Worm (Caenorhabditis elegans): Measurements from ENCODE around the gene swp-1.
A peak's percentile ranks its signal among the peaks of the same experiment; 100 is the strongest.

Gene swp-1

DNA sequence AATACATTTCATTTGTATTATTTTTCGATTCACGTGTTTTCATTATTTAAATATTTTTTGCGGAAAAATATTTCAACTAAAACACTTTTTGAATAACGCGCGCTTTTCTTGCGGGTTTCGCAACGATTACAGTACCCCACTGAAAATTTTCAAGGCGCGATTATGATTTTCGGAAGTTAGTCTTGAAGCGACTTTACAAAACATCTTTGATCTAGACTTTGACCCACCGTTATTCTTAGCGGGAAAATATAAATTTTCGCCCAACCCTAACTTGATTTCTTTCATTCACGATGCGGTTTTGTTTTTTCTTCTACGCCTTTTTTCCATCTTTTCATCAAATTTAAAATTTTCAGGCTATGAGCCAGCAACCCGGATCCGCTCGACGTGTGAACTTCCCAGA, 22.5 kb upstream of the swp-1 start, which contains the start of gene egg-1:
Gene egg-1 (plus strand): TSS at position 354 of the 400 bp plus-strand sequence.
- TF ChIP-seq W03F9.2 (tag; optimal IDR thresholded peaks at IDR 0.05): peak; percentile 39
- no peak for TF ChIP-seq him-1 (tag; optimal IDR thresholded peaks at IDR 0.05)

DNA sequence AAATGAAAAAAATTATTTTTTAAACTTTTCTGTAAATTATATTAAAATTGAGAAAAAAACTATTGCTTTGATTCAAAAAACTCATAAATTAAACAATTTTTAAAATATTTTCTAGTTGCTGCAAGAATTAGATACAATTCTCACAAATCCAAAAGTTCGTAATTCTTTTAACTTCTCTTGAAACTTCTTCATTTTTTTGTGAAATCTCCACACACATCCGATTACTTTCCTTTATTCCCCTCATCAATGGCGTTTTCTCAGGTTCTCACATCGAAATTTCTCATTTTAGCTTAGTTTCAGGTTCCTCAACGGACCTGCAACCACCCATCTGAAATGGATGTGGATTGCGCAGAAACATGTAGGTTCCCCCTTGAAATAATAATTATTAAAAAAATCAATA, 17.2 kb upstream of the swp-1 start, which contains the start of gene wrm-1:
Gene wrm-1 (plus strand): TSS at position 301 of the 400 bp plus-strand sequence.
- TF ChIP-seq dao-5 (tag; optimal IDR thresholded peaks at IDR 0.05) (no peak), him-1 (tag; optimal IDR thresholded peaks at IDR 0.05) (no peak), W03F9.2 (tag; optimal IDR thresholded peaks at IDR 0.05) (no peak)

DNA sequence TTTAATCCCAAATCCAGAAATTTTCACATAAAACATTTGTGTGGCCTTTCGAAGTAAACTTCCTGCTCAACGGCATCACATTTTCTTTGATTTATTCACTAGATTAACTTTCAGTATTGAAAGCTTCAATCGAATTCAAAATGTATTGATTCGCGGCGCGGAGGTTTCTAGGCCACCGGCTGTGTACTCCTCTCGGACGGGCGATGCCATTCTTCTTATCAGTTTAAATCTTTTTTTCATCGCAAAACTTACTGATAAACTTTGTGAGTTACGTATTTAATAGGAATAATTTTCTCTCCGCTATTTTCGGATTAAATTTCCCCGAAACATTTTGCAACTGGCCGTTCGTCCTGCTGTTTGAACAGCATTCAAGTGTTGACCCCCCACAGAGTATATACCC, 16.6 kb upstream of the swp-1 start:
- no peak for TF ChIP-seq him-1 (tag; optimal IDR thresholded peaks at IDR 0.05)
- peak; percentile 76 for TF ChIP-seq W03F9.2 (tag; optimal IDR thresholded peaks at IDR 0.05)

DNA sequence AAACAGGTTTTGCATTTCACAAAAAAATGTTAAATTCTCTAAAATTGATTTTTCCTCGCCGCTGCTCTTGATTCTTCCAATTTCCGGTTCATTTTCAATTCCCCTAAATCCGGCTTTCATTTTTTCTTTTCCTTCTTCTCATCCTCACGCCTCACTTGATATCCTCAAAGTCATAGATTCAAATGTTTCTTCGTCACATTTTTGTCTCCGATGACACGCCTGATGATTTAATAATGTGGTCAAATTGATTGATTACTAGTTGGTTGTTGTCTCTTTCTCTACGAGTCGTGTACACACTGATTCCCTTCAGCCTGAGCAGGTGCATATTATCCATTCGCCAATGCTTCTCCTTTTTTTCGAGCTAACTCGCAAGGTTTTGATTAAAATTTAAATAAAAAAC, 16.2 kb upstream of the swp-1 start:
- no peak for TF ChIP-seq dao-5 (tag; optimal IDR thresholded peaks at IDR 0.05)
- TF ChIP-seq him-1 (tag; optimal IDR thresholded peaks at IDR 0.05): no peak
- no peak for TF ChIP-seq W03F9.2 (tag; optimal IDR thresholded peaks at IDR 0.05)

DNA sequence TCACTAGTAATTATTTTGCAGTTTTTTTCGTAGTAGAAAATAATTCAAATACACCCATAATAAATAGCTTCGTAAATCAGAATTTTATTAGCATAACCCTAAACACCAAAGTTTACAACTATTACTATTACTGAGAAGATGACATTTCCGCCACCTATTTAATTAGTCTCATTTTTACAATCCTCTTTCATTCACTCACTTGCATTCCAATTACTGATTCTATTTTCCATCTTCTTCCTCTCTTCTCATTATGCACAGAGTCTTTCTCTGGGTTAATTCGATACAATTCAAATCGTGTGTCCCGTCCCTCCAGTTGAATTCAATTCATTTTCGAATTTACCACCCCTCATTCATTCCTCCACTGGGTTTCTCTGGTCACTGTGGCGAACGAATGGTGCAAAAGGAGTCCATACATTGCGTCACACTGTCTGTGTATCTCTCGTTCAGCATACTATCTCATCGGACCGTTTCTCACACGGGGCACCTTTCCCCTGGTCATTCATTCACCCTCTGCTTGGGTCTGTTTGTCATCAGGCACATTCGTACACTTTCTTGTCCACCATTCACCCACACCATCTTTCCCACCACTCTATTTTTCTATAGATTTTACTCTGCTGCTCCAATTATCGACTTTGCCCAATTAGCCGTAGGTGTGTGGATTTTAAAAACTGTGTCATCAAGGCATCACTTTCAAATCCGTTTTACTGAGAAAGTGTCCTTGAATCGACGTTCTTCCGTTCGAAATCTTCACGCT, 15.1 kb upstream of the swp-1 start:
- TF ChIP-seq dao-5 (tag; optimal IDR thresholded peaks at IDR 0.05) (no peak), W03F9.2 (tag; optimal IDR thresholded peaks at IDR 0.05) (no peak), him-1 (tag; optimal IDR thresholded peaks at IDR 0.05) (no peak)

DNA sequence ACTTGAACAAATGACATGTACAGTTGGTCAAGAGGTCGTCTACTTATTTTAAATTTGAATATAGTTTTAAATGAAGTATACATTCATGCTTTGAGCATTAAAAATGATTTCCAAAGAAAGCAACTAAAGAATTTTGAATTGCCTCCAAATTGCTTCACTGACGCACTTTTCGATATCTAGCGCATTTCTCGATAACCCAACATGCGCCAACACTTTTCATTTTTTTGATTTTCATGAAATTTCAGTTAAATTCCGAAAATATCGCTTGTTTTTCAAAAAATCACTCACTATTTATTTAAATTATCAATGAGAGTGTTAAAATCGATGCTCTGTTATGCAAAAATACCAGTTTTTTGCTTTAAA, 14.5 kb upstream of the swp-1 start:
- TF ChIP-seq him-1 (tag; optimal IDR thresholded peaks at IDR 0.05) (no peak), W03F9.2 (tag; optimal IDR thresholded peaks at IDR 0.05) (no peak), dao-5 (tag; optimal IDR thresholded peaks at IDR 0.05) (no peak)

DNA sequence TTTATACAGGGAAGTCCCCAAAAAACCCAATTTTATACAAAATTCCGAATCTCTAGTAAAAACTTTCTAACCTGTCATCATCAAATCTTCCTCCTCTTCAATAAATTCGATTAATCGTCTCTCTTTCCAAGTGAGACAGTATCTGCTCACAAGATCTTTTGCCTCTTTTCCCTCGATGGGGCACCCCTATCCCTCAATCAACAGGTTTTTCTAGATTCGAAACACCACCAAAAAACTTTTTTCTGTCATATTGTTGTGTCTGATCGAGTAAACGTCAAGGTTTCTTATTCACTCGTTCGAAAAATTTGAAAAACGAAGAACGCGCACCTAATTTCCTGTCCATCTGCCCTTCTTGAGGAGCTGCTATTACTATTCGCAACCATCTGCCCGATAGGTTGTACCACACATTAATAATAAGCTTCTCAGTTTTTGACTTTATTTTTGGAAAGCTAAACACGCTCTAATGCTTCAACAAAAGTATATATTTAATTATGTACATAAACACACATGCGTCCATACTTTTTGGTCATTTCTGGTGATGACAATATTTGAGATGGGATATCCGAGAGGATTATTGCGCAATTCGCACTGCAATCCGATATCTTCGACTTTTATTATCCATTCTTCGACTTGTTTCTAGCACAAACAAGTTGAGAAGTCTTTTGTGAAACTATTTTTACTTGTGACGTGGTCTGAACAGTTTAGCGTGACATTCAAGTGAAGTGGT, 13.9 kb upstream of the swp-1 start:
- TF ChIP-seq him-1 (tag; optimal IDR thresholded peaks at IDR 0.05) (no peak), dao-5 (tag; optimal IDR thresholded peaks at IDR 0.05) (no peak), W03F9.2 (tag; optimal IDR thresholded peaks at IDR 0.05) (no peak)

DNA sequence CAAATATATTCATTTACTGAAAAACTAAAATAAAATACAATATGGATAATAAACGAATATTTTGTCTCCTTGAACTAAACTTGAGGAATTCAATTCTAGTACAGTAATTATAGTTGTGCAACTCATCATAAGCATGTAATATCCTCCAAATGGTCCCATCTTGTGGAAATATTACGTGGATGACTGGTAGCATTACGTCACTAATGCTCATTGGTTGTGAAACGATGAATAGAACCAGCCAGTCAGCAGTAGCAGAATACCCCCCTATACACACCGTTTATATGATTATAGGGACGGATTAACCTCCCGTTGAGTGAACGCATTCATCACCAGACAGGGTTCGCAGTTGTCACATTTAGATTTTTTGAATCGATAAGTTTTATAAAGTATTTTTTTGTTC, 13.1 kb upstream of the swp-1 start:
- no peak for TF ChIP-seq W03F9.2 (tag; optimal IDR thresholded peaks at IDR 0.05)
- TF ChIP-seq him-1 (tag; optimal IDR thresholded peaks at IDR 0.05): no peak
- no peak for TF ChIP-seq dao-5 (tag; optimal IDR thresholded peaks at IDR 0.05)

DNA sequence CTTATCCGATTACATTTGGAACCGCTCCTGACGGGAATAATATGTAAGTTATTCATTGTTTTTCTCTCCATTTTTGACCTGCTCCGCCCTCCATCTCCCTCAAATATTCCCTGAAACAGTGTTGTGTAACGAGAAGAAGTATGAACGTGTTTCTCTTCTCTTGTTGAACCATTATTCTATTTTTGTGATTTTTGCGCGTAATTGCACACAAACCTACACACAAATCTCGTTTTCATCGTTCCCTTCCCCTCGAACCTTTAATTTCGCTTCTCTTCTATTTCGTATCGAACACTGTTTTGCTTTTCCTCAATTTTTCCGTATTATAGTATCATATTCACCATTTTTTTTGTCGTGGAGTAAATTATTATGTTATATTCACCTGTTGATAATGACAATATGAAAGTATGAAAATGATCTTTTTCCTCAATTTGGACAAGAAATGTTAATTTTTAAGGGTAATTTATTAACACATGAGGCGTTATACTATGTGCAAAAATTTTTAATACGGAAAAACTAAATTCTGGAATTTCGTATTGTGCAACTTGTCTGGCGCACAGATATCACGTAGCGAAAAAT, 11.9 kb upstream of the swp-1 start:
- TF ChIP-seq W03F9.2 (tag; optimal IDR thresholded peaks at IDR 0.05): no peak

DNA sequence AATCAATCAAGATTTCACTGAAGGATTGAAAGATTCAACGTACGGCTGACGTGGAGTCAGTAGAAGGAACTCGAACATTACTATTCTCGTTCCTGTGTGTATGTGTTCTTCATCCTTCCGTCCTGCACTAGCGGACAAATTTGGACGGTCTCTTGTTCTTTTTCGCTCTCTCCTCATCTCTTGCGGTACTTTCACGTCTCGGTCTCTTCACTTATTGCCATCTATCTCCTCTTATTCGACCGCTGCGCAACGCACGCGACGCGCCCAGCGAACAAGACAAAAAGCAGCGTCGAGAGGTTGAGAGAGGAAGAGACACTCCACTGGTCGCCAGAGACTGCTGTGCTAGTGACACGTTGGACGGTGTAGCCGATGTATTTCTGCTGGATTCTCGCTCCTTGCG, 10.1 kb upstream of the swp-1 start:
- TF ChIP-seq him-1 (tag; optimal IDR thresholded peaks at IDR 0.05) (peak; percentile 25), dao-5 (tag; optimal IDR thresholded peaks at IDR 0.05) (no peak), W03F9.2 (tag; optimal IDR thresholded peaks at IDR 0.05) (peak; percentile 1)

DNA sequence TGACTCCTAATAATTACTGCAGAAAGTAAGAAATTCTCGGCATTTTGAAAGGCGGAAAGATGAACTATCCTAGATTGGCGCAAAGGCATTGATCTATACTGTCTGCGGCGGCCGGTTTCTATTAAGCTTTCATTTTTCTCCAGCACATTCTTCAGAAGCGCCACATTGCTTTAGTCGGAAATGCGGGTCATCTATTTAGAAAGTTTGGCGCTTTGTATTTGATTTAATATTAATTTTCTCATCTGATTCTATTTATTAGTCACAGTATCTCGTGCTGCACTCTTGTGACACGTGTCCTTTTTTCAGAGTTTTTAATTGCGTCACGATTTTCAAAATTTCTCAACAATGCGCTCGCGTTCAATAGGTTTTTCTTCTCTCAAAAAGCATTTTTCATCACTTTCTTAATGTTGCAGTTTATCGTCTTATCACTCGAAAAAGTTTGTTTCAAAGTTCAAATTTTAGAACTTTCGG, 9.7 kb upstream of the swp-1 start:
- no peak for TF ChIP-seq dao-5 (tag; optimal IDR thresholded peaks at IDR 0.05)
- TF ChIP-seq W03F9.2 (tag; optimal IDR thresholded peaks at IDR 0.05): no peak
- no peak for TF ChIP-seq him-1 (tag; optimal IDR thresholded peaks at IDR 0.05)

DNA sequence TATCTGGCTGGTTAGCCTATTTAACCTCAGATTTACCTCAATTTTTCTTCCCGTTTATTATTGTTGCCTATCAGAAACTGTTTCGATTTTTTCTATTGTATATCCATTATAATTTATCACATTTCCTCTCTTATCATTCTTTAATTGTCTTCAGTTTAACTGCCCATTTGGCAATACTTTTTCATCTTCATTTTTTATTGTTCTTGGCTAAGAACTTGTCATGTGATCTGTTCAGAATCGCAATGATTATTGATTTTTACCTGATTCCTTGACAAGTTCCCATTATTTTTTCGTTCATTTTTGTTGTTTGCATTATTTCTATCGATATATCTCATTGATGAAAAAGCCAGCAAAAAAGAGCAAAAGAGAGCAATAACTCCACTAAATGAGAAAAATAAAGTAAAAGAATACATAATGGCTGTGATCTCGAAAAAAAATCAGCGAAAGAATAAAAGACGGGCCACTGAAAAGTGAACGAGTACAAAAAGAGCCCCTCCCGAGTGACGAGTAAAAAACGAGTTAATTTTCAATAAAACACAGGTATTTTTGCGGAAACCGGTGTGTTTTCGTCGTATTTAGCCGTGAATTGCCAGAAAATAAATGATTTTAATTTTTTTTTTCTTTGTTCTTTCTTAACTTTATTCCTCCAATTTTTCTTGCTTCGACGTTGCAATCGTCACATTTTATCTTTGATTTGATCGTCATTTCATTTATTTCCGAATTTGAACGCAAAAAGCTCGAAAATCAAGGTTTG, 9.1 kb upstream of the swp-1 start, which contains the start of gene arf-1:
Gene arf-1 (plus strand): TSS at position 657 of the 754 bp plus-strand sequence.
- TF ChIP-seq him-1 (tag; optimal IDR thresholded peaks at IDR 0.05) (no peak), dao-5 (tag; optimal IDR thresholded peaks at IDR 0.05) (no peak)

DNA sequence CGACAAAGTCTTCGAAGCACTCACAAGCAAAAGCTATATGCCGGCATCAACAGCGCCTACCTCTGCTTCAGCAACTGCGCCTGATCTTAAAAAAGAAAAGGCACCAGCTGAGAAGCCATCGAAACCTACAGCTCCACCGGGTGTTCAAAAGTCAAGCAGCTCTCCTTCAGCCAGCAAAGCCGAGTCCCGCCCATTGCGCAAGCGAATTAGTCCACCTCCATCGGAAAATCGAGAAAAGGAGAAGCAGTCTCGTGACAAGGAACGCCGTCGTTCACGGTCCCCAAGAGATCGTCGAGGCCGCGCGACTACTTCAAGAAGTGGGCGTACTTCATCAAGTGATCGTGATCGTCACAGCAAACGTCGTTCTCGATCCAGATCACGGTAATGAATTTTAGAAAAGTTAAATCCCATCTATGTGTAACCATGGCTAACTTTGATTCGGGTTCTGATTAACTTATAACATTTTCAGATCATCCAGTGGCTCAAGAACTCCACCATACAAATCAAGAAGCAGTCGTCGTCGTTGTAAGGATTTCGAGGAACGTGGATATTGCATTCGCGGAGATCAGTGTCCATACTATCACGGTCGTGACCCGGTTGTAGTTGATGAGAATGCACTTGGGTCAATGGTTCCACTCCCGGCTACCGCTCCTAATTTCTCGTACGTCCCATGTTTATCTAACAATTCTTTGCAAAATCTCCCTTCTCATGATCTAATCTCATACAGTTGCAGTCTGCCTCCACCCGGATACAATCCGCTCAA, 6.7 kb upstream of the swp-1 start:
- no peak for TF ChIP-seq dao-5 (tag; optimal IDR thresholded peaks at IDR 0.05)
- TF ChIP-seq W03F9.2 (tag; optimal IDR thresholded peaks at IDR 0.05): no peak
- TF ChIP-seq him-1 (tag; optimal IDR thresholded peaks at IDR 0.05): no peak

Data from whole organism, L4/young adult.